Worm (Caenorhabditis elegans) whole organism, midembryonic: ENCODE data around the gene srh-37.

Experiments
- T22C8.4 ChIP-seq: fragments of 200-800 bp; sonication (Bioruptor generic); IDR thresholded peaks from 2 replicates; pipeline ENCODE4 v1.3.6; 2022; ENCODE audit warnings: missing genetic modification characterization, missing compliant biosample characterization
- cog-1 ChIP-seq: sonication (generic microtip); optimal IDR thresholded peaks from 2 replicates; lab custom pipeline; 2016; ENCODE audit warnings: missing genetic modification characterization, missing compliant biosample characterization
- flt-1 ChIP-seq: fragments of 200-800 bp; sonication (Bioruptor generic); IDR thresholded peaks from 2 replicates; pipeline ENCODE4 v1.3.6; 2022; ENCODE audit warnings: missing genetic modification characterization, missing compliant biosample characterization
- klf-2 ChIP-seq: fragments of 200-800 bp; sonication (Bioruptor generic); conservative IDR thresholded peaks from 2 replicates; pipeline ENCODE4 v1.3.6; 2022; ENCODE audit warnings: missing genetic modification reagents, missing genetic modification characterization, missing compliant biosample characterization
- med-1 ChIP-seq: sonication (generic microtip); optimal IDR thresholded peaks from 2 replicates; lab custom pipeline; 2017; ENCODE audit warnings: missing genetic modification characterization, mild to moderate bottlenecking, missing compliant biosample characterization, antibody characterized with exemption, missing genetic modification reagents; ENCODE audit not compliant: insufficient read depth
- ref-1 ChIP-seq: fragments of 200-800 bp; sonication (Bioruptor generic); conservative IDR thresholded peaks from 2 replicates; pipeline ENCODE4 v1.3.6; 2022; ENCODE audit warnings: missing genetic modification reagents, missing genetic modification characterization, missing compliant biosample characterization
- ztf-23 ChIP-seq: fragments of 200-800 bp; sonication (Bioruptor generic); IDR thresholded peaks from 2 replicates; pipeline ENCODE4 v1.3.6; 2022; ENCODE audit warnings: missing genetic modification reagents, missing genetic modification characterization, missing compliant biosample characterization

ce11 chrV:494284-494683 is 18.0 kb downstream of the srh-37 start, which contains the start of gene nhr-131:
- no peak for TF ChIP-seq flt-1 (GFP tag; lab: Robert Waterston, UW)
- TF ChIP-seq T22C8.4 (GFP tag; lab: Robert Waterston, UW): 0 out of 2 replicates have a peak, but pooled peaks have one; percentile 29
- no peak for TF ChIP-seq ref-1 (GFP tag; lab: Robert Waterston, UW)
- no peak for TF ChIP-seq med-1 (GFP tag; lab: Kevin White, UChicago)
- TF ChIP-seq cog-1 (tag; lab: Kevin White, UChicago): no peak
- TF ChIP-seq ztf-23: no peak
- no peak for TF ChIP-seq klf-2 (GFP tag; lab: Robert Waterston, UW)
